Worm (Caenorhabditis elegans) whole organism, late embryonic: ENCODE data around the gene F18C5.5.

Experiments
- F13H6.1 ChIP-seq: sonication (generic microtip); optimal IDR thresholded peaks from 2 replicates; lab custom pipeline; 2016; ENCODE audit warnings: missing genetic modification characterization, missing compliant biosample characterization
- ceh-19 ChIP-seq: fragments of 200-800 bp; sonication (Bioruptor generic); optimal IDR thresholded peaks from 2 replicates; lab custom pipeline; 2018; ENCODE audit warnings: mild to moderate bottlenecking, missing genetic modification characterization, missing compliant biosample characterization
- ceh-30 ChIP-seq: fragments of 150-350 bp; optimal IDR thresholded peaks from 2 replicates; lab custom pipeline; 2014; ENCODE audit warnings: missing biosample characterization, missing genetic modification characterization
- dve-1 ChIP-seq: sonication (generic microtip); optimal IDR thresholded peaks from 2 replicates; lab custom pipeline; 2017; ENCODE audit warnings: antibody characterized with exemption, mild to moderate bottlenecking, missing genetic modification characterization, missing compliant biosample characterization
- eyg-1 ChIP-seq: sonication (generic microtip); optimal IDR thresholded peaks from 2 replicates; lab custom pipeline; 2016; ENCODE audit warnings: missing genotype, missing genetic modification characterization, missing compliant biosample characterization
- fkh-6 ChIP-seq: sonication (generic microtip); optimal IDR thresholded peaks from 2 replicates; lab custom pipeline; 2016; ENCODE audit warnings: missing genetic modification characterization, missing compliant biosample characterization
- lin-11 ChIP-seq: fragments of 200-800 bp; sonication (Bioruptor generic); optimal IDR thresholded peaks from 2 replicates; lab custom pipeline; 2018; ENCODE audit warnings: mild to moderate bottlenecking, missing genetic modification characterization, missing compliant biosample characterization
- madf-2 ChIP-seq: sonication (generic microtip); optimal IDR thresholded peaks from 2 replicates; lab custom pipeline; 2017; ENCODE audit warnings: missing genetic modification characterization, missing compliant biosample characterization
- sdc-2 ChIP-seq: sonication (generic microtip); optimal IDR thresholded peaks from 2 replicates; lab custom pipeline; 2016; ENCODE audit warnings: missing genotype, missing genetic modification characterization, missing compliant biosample characterization
- sox-2 ChIP-seq: fragments of 200-800 bp; sonication (Bioruptor generic); IDR thresholded peaks from 2 replicates; pipeline ENCODE4 v1.3.6; 2022; ENCODE audit warnings: missing genetic modification reagents, missing genetic modification characterization, missing compliant biosample characterization
- unc-42 ChIP-seq: sonication (generic microtip); optimal IDR thresholded peaks from 2 replicates; lab custom pipeline; 2016; ENCODE audit warnings: missing genotype, missing genetic modification characterization, missing compliant biosample characterization
- unc-55 ChIP-seq: sonication (generic microtip); optimal IDR thresholded peaks from 2 replicates; lab custom pipeline; 2017; ENCODE audit warnings: missing biosample characterization, missing genetic modification reagents, missing genetic modification characterization

DNA sequence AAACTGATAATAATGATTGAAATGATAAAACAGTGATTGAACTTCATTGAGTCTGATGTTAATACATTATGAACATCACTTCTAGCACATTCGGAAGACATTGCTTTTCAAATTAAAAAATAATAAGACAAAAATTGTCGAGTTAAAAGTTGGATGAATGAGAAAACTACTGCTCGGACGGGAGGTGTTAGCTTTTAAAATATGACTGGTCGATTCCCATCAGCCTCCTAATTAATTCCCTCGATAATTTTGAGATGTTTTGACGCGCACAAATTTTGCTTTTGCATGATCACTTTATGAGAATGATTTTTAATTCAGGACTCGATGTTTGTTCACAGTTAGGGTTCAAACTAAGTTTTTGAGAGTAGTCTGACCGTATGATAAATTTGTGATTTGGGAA lies 7.1 kb upstream of the F18C5.5 start, which contains the start of gene sra-28:
- TF ChIP-seq ceh-19 (GFP tag; lab: Kevin White, UChicago) (no peak), F13H6.1 (no peak), ceh-30 (tag; lab: Kevin White, UChicago) (no peak), unc-42 (no peak), madf-2 (no peak), eyg-1 (tag; lab: Kevin White, UChicago) (no peak), sdc-2 (tag; lab: Kevin White, UChicago) (no peak), unc-55 (GFP tag; lab: Kevin White, UChicago) (no peak), lin-11 (tag; lab: Kevin White, UChicago) (no peak), fkh-6 (tag; lab: Kevin White, UChicago) (no peak), sox-2 (GFP tag; lab: Robert Waterston, UW) (no peak), dve-1 (tag; lab: Kevin White, UChicago) (no peak)
